Fruit fly (Drosophila melanogaster): Measurements from ENCODE around the gene CG5246.

DNA sequence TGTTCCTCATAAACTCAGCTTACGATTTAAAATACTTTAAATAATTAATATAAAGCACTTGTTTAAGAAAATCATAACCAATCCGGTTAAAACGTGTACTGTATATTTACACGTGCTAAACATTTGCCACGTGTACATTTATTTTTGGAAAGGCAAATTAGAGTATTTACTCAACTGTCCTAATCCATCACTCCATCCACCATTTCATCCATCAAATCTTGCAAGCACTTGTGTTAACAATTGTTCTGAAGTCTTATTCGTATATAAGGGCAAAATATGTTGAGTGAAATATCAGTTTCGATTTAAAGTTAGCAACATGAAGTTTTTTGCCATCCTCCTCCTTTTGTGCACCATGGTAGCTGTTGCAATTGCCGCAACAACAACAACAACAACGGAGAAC, 14.6 kb upstream of the CG5246 start, which contains the start of gene CG42779:
- TF ChIP-seq usp (GFP tag; optimal IDR thresholded peaks at IDR 0.05) (no peak), psq (optimal IDR thresholded peaks at IDR 0.05) (no peak), pan (optimal IDR thresholded peaks at IDR 0.05) (no peak), CG8478 (optimal IDR thresholded peaks at IDR 0.05) (no peak), EcR (GFP tag; optimal IDR thresholded peaks at IDR 0.05) (no peak), Dll (optimal IDR thresholded peaks at IDR 0.05) (no peak)
